Worm (Caenorhabditis elegans) whole organism, L1 larva: ENCODE results near the gene R13A1.1.

Experiments
- lir-3 ChIP-seq: sonication (generic microtip); optimal IDR thresholded peaks from 2 replicates; lab custom pipeline; 2016; ENCODE audit warnings: mild to moderate bottlenecking, missing genetic modification characterization, moderate library complexity, missing compliant biosample characterization; ENCODE audit not compliant: poor library complexity
- nhr-76 ChIP-seq: sonication (generic microtip); optimal IDR thresholded peaks from 2 replicates; lab custom pipeline; 2017; ENCODE audit warnings: missing biosample characterization, missing genetic modification characterization
- nhr-77 ChIP-seq: fragments of 150-350 bp; optimal IDR thresholded peaks from 2 replicates; lab custom pipeline; 2014; ENCODE audit warnings: missing biosample characterization, missing genetic modification characterization
- pag-3 ChIP-seq: sonication (generic microtip); optimal IDR thresholded peaks from 2 replicates; lab custom pipeline; 2017; ENCODE audit warnings: missing genetic modification characterization, mild to moderate bottlenecking, missing compliant biosample characterization, antibody characterized with exemption, borderline replicate concordance; ENCODE audit not compliant: insufficient read depth

DNA sequence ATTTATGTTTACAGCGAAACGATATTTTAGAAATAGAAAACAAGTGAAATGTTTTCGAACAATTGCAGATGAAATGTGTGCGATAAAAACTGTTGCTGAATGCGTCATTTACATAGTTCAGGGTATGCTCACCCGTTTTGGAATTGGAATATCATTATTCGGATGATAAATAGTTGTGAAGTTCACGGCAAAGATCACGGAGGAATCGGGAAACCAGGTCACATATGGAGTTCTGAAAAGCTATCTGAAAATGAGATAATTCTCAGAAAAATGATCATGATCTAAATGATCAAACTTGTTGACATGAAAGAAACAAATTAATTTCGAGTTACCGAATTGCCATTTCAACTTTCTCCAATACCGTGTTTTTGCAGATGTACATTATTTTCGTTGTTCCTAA lies 24.1 kb upstream of the R13A1.1 start, which contains the start of gene best-16:
- TF ChIP-seq lir-3 (tag; lab: Kevin White, UChicago) (no peak), nhr-77 (tag; lab: Kevin White, UChicago) (no peak), nhr-76 (tag; lab: Kevin White, UChicago) (no peak), pag-3 (tag; lab: Kevin White, UChicago) (no peak)
